Worm (Caenorhabditis elegans): ENCODE data around the gene vglu-2.

vglu-2 gene

DNA sequence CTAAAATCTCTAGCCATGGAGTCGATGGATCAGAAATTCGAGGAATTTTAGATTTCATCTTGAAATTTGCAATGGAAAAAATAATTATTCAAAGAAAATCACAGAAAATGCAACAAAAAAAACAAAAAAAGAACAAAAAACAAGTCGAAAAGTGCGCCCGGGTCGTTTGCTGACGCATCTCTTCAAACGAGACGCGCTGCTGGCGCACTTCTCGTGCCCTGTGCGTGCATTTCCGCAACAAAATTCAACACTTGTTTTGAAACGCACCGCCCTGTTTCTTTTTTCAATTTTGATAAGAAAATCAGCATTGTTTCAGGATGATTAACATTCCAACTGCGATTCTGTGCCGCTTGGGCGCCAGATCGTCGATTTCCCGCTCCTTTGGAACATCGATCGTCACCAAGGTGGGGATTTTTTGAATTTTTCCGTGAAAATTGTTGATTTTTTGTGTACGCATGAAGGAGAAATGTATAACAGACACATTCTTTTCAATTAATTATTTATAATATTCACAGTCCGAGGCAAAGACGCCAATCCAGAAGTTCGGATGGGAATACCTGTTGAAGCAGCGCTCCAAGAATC, 39.1 kb downstream of the vglu-2 start, which contains the start of the genes jmjd-4 and mev-1 (continued):
- TF ChIP-seq egl-27 (tag; optimal IDR thresholded peaks at IDR 0.05) (no peak), dmd-6 (GFP tag; IDR thresholded peaks at IDR 0.05) (peak; percentile 88), ceh-82 (tag; optimal IDR thresholded peaks at IDR 0.05) (no peak), lin-15B (tag; optimal IDR thresholded peaks at IDR 0.05) (no peak), arid-1 (GFP tag; conservative IDR thresholded peaks at IDR 0.05) (peak; percentile 80; the same call in 1 of the 2 replicates), nhr-77 (tag; optimal IDR thresholded peaks at IDR 0.05) (peak; percentile 71), saeg-2 (GFP tag; IDR thresholded peaks at IDR 0.05) (0 out of 2 replicates have a peak, but pooled peaks have one; percentile 35), R02D3.7 (tag; optimal IDR thresholded peaks at IDR 0.05) (no peak), nhr-76 (tag; optimal IDR thresholded peaks at IDR 0.05) (no peak), gei-8 (GFP tag; optimal IDR thresholded peaks at IDR 0.05) (no peak), unc-130 (GFP tag; optimal IDR thresholded peaks at IDR 0.05) (peak; percentile 35), ceh-20 (GFP tag; IDR thresholded peaks at IDR 0.05) (peak; percentile 86), hlh-11 (tag; optimal IDR thresholded peaks at IDR 0.05) (peak; percentile 90), attf-4 (tag; optimal IDR thresholded peaks at IDR 0.05) (no peak), nhr-6 (tag; optimal IDR thresholded peaks at IDR 0.05) (peak; percentile 64), zfp-2 (tag; optimal IDR thresholded peaks at IDR 0.05) (no peak), lin-29 (GFP tag; IDR thresholded peaks at IDR 0.05) (peak; percentile 74), spr-3 (GFP tag; optimal IDR thresholded peaks at IDR 0.05) (peak; percentile 75), aha-1 (tag) (peak; percentile 99), zip-2 (tag; optimal IDR thresholded peaks at IDR 0.05) (peak; percentile 10), duxl-1 (tag; optimal IDR thresholded peaks at IDR 0.05; ENCODE audit: poor library complexity) (peak; percentile 77), daf-8 (GFP tag; IDR thresholded peaks at IDR 0.05) (no peak), ceh-32 (tag; optimal IDR thresholded peaks at IDR 0.05; ENCODE audit: poor library complexity) (peak; percentile 18), jun-1 (tag; optimal IDR thresholded peaks at IDR 0.05) (peak; percentile 35), lsy-2 (tag; optimal IDR thresholded peaks at IDR 0.05) (peak; percentile 38 to 94), zip-11 (GFP tag; IDR thresholded peaks at IDR 0.05) (no peak), nhr-41 (GFP tag; IDR thresholded peaks at IDR 0.05) (peak; percentile 49; the same call in 1 of the 2 replicates), pha-4 (GFP tag; IDR thresholded peaks at IDR 0.05) (peak; percentile 76; the same call in 1 of the 2 replicates), pha-4 (tag; optimal IDR thresholded peaks at IDR 0.05) (no peak), ztf-7 (tag; optimal IDR thresholded peaks at IDR 0.05) (peak; percentile 5), dmd-8 (GFP tag; IDR thresholded peaks at IDR 0.05) (no peak), F49E8.2 (tag; optimal IDR thresholded peaks at IDR 0.05; ENCODE audit: borderline replicate concordance) (peak; percentile 38), lir-3 (tag; optimal IDR thresholded peaks at IDR 0.05) (no peak), mep-1 (tag; optimal IDR thresholded peaks at IDR 0.05) (peak; percentile 88), mes-2 (tag; optimal IDR thresholded peaks at IDR 0.05; ENCODE audit: poor library complexity, severe bottlenecking) (peak; percentile 86), nhr-111 (GFP tag; optimal IDR thresholded peaks at IDR 0.05) (no peak), F26F4.8 (GFP tag; conservative IDR thresholded peaks at IDR 0.05) (no peak), skn-1 (tag; optimal IDR thresholded peaks at IDR 0.05) (no peak), F10B5.3 (tag; optimal IDR thresholded peaks at IDR 0.05) (peak; percentile 45), tag-97 (GFP tag; IDR thresholded peaks at IDR 0.05) (no peak), nhr-10 (tag; optimal IDR thresholded peaks at IDR 0.05) (no peak), dmd-9 (GFP tag; IDR thresholded peaks at IDR 0.05) (no peak), madf-9 (GFP tag; conservative IDR thresholded peaks at IDR 0.05) (0 out of 2 replicates have a peak, but pooled peaks have one; percentile 41), snpc-4 (tag; optimal IDR thresholded peaks at IDR 0.05) (no peak), T20F7.1 (GFP tag; optimal IDR thresholded peaks at IDR 0.05) (no peak), lin-38 (GFP tag; IDR thresholded peaks at IDR 0.05) (peak; percentile 91), nhr-28 (tag; optimal IDR thresholded peaks at IDR 0.05) (peak; percentile 47), aly-2 (tag; optimal IDR thresholded peaks at IDR 0.05) (no peak), fkh-10 (GFP tag; optimal IDR thresholded peaks at IDR 0.05) (peak; percentile 40), F44E2.7 (GFP tag; IDR thresholded peaks at IDR 0.05) (no peak), Y105C5A.15 (GFP tag; IDR thresholded peaks at IDR 0.05) (no peak)

All from whole organism, L4 larva.